Worm (Caenorhabditis elegans): ENCODE results near the gene srg-8.

Gene srg-8

ce11 chrIII:6206161-6206853 lies 48.3 kb downstream of the srg-8 start, which contains the start of the genes sna-3 and rps-3 (continued):
- TF ChIP-seq jun-1 (tag; optimal IDR thresholded peaks at IDR 0.05) (no peak), skn-1 (tag; optimal IDR thresholded peaks at IDR 0.05) (peak; percentile 76), lin-13 (GFP tag; optimal IDR thresholded peaks at IDR 0.05) (peak; percentile 65)

Measured in whole organism, L1 larva.